Fruit fly (Drosophila melanogaster): ENCODE results near the gene nau.
A peak's percentile ranks its signal among the peaks of the same experiment; 100 is the strongest.

Gene nau

dm6 chr3R:23721936-23722335 is 3.8 kb upstream of the nau start (continued):
- TF ChIP-seq CG4328 (GFP tag; optimal IDR thresholded peaks at IDR 0.05) (no peak), Nf-YB (GFP tag; optimal IDR thresholded peaks at IDR 0.05) (no peak), D19B (GFP tag; optimal IDR thresholded peaks at IDR 0.05) (no peak), CG2875 (GFP tag; optimal IDR thresholded peaks at IDR 0.05) (no peak), CG31441 (GFP tag; IDR thresholded peaks at IDR 0.05) (0 out of 2 replicates have a peak, but pooled peaks have one; percentile 13), CkIIα-i1 (GFP tag; IDR thresholded peaks at IDR 0.05) (no peak), gcm (GFP tag; optimal IDR thresholded peaks at IDR 0.05) (no peak), CG6654 (GFP tag; optimal IDR thresholded peaks at IDR 0.05) (no peak), CG2202 (tag; optimal IDR thresholded peaks at IDR 0.05) (no peak), slou (GFP tag; optimal IDR thresholded peaks at IDR 0.05) (no peak), CG30020 (tag; optimal IDR thresholded peaks at IDR 0.05) (no peak), CG5953 (GFP tag; IDR thresholded peaks at IDR 0.05) (no peak), Sox102F (GFP tag; optimal IDR thresholded peaks at IDR 0.05) (peak; percentile 47), ind (GFP tag; optimal IDR thresholded peaks at IDR 0.05) (peak; percentile 21), CG2712 (tag; optimal IDR thresholded peaks at IDR 0.05) (peak; percentile 53), ken (GFP tag; IDR thresholded peaks at IDR 0.05) (no peak), CG31224 (GFP tag; IDR thresholded peaks at IDR 0.05) (no peak), CG13775 (GFP tag; optimal IDR thresholded peaks at IDR 0.05) (peak; percentile 3), CG33213 (GFP tag; optimal IDR thresholded peaks at IDR 0.05) (no peak), nmo (GFP tag; optimal IDR thresholded peaks at IDR 0.05) (peak; percentile 50), ssp (GFP tag; IDR thresholded peaks at IDR 0.05) (no peak), hkb (optimal IDR thresholded peaks at IDR 0.05) (no peak), hkb (GFP tag; IDR thresholded peaks at IDR 0.05) (no peak), Xrp1 (GFP tag; IDR thresholded peaks at IDR 0.05) (no peak), Trl (optimal IDR thresholded peaks at IDR 0.05) (no peak), Trl (GFP tag; optimal IDR thresholded peaks at IDR 0.05) (peak; percentile 19), eve (GFP tag; optimal IDR thresholded peaks at IDR 0.05) (peak in 1 of 2 experiments; percentile 31), sim (GFP tag; IDR thresholded peaks at IDR 0.05) (no peak), sisA (GFP tag; IDR thresholded peaks at IDR 0.05) (no peak), unc-4 (GFP tag; IDR thresholded peaks at IDR 0.05; ENCODE audit: partially characterized antibody) (no peak), CG7963 (GFP tag; IDR thresholded peaks at IDR 0.05; ENCODE audit: partially characterized antibody) (no peak), NFAT (GFP tag; IDR thresholded peaks at IDR 0.05) (peak; percentile 32; the same call in 1 of the 2 replicates), ttk (GFP tag; IDR thresholded peaks at IDR 0.05) (no peak), NfI (GFP tag; optimal IDR thresholded peaks at IDR 0.05) (peak; percentile 45), gsb (GFP tag; IDR thresholded peaks at IDR 0.05) (no peak), CG10209 (GFP tag; optimal IDR thresholded peaks at IDR 0.05) (no peak), gem (tag; optimal IDR thresholded peaks at IDR 0.05) (peak; percentile 56), Oli (tag; optimal IDR thresholded peaks at IDR 0.05) (no peak), al (GFP tag; IDR thresholded peaks at IDR 0.05) (no peak), CG11504 (tag; optimal IDR thresholded peaks at IDR 0.05) (peak; percentile 50), Optix (GFP tag; IDR thresholded peaks at IDR 0.05) (no peak), E2f2 (GFP tag; IDR thresholded peaks at IDR 0.05) (peak; percentile 90), danr (GFP tag; IDR thresholded peaks at IDR 0.05) (no peak), hbn (GFP tag; IDR thresholded peaks at IDR 0.05; ENCODE audit: partially characterized antibody) (no peak), tin (GFP tag; optimal IDR thresholded peaks at IDR 0.05) (no peak), Hr51 (GFP tag; optimal IDR thresholded peaks at IDR 0.05) (peak in 1 of 2 experiments; percentile 16), phol (tag; optimal IDR thresholded peaks at IDR 0.05) (peak; percentile 15), Adf1 (GFP tag; IDR thresholded peaks at IDR 0.05) (no peak), CG11696 (GFP tag; IDR thresholded peaks at IDR 0.05) (no peak), dmrt99B (tag; optimal IDR thresholded peaks at IDR 0.05) (no peak), vnd (GFP tag; IDR thresholded peaks at IDR 0.05; ENCODE audit: partially characterized antibody) (no peak), CG4617 (GFP tag; optimal IDR thresholded peaks at IDR 0.05; ENCODE audit: borderline replicate concordance) (peak; percentile 7)
